Worm (Caenorhabditis elegans) whole organism, L3 larva: ENCODE results near the gene srt-49.

Experiments used
- nhr-23 ChIP-seq: fragments of 150-350 bp; optimal IDR thresholded peaks from 2 replicates; lab custom pipeline; 2014; ENCODE audit warnings: missing biosample characterization, missing genetic modification reagents, missing genetic modification characterization
- nhr-76 ChIP-seq: fragments of 150-350 bp; sonication (generic microtip); optimal IDR thresholded peaks from 5 replicates; lab custom pipeline; 2014; ENCODE audit warnings: missing biosample characterization, missing genetic modification characterization

DNA sequence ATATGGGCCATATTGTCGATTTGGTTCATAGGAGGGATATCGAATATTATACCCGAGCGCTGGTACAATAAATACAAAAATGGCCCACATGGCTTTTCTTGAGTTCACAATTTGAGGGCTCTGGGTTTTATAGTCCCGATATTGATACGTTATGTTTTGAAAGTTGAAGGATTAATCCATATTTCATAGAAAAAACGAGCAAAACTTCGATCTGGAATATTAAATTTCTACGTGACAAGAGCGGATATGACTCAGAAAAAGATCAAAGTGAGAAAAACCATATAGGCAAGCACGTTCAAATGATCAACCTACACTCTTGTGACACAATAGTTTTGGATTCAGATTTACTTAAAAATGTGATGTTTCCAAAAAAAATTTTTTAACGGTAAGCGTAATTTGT, 33.5 kb upstream of the srt-49 start, which contains the start of gene col-135:
- TF ChIP-seq nhr-23 (tag; lab: Kevin White, UChicago) (no peak), nhr-76 (tag; lab: Kevin White, UChicago) (no peak)
